Fruit fly (Drosophila melanogaster) Kc167 (cell line): Measurements from ENCODE around the gene CG15144.

Experiments
- h ChIP-seq: fragments of >200 bp; optimal IDR thresholded peaks from 3 replicates; lab custom pipeline; 2018; ENCODE audit warnings: missing external identifiers
- ttk ChIP-seq: sonication (Bioruptor generic); optimal IDR thresholded peaks from 2 replicates; lab custom pipeline; 2017; ENCODE audit warnings: missing external identifiers

DNA sequence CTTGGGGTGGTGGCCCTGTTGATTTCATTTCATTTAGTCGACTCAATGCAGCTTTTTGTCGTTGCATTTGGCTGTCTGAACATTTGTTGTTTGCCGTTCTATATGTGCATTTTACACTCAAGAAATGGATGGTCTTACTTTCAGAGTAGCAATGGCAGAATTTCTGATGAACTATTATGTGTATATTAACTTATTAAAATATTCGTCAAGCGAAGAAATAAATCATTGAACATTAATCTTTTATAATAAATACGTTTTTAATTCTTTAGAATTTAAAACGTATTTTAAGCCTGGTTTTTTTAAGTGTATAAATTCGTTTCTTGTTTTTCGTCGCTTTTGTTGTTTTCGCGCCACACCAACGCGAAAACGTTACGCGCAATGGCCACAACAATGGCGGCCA lies 44.1 kb upstream of the CG15144 start:
- TF ChIP-seq h (lab: Kevin White, UChicago), result no peak
- TF ChIP-seq ttk (lab: Kevin White, UChicago), result no peak
